Worm (Caenorhabditis elegans) whole organism, late embryonic: Measurements from ENCODE around the gene C29A12.6.

ENCODE experiments used
- K09A11.1 ChIP-seq: sonication (generic microtip); optimal IDR thresholded peaks from 2 replicates; lab custom pipeline; 2017; ENCODE audit warnings: antibody characterized with exemption, mild to moderate bottlenecking, missing genetic modification characterization, missing compliant biosample characterization; ENCODE audit not compliant: insufficient read depth
- T23F11.4 ChIP-seq: fragments of 200-800 bp; sonication (Bioruptor generic); optimal IDR thresholded peaks from 2 replicates; lab custom pipeline; 2018; ENCODE audit warnings: mild to moderate bottlenecking, missing genetic modification characterization, missing compliant biosample characterization
- Y22D7AL.16 ChIP-seq: sonication (generic microtip); optimal IDR thresholded peaks from 2 replicates; lab custom pipeline; 2016; ENCODE audit warnings: missing genetic modification characterization, missing compliant biosample characterization
- ahr-1 ChIP-seq: sonication (generic microtip); optimal IDR thresholded peaks from 2 replicates; lab custom pipeline; 2016; ENCODE audit warnings: missing genetic modification characterization, missing compliant biosample characterization
- ama-1 ChIP-seq: fragments of 150-350 bp; optimal IDR thresholded peaks from 2 replicates; lab custom pipeline; 2014
- ceh-18 ChIP-seq: sonication (generic microtip); optimal IDR thresholded peaks from 2 replicates; lab custom pipeline; 2016; ENCODE audit warnings: missing genetic modification characterization, missing compliant biosample characterization
- ceh-2 ChIP-seq: sonication (generic microtip); optimal IDR thresholded peaks from 2 replicates; lab custom pipeline; 2016; ENCODE audit warnings: missing genotype, missing genetic modification characterization, missing compliant biosample characterization
- ceh-24 ChIP-seq: sonication (generic microtip); optimal IDR thresholded peaks from 2 replicates; lab custom pipeline; 2016; ENCODE audit warnings: mild to moderate bottlenecking, missing genetic modification characterization, missing compliant biosample characterization
- ceh-30 ChIP-seq: fragments of 150-350 bp; optimal IDR thresholded peaks from 2 replicates; lab custom pipeline; 2014; ENCODE audit warnings: missing biosample characterization, missing genetic modification characterization
- ceh-31 ChIP-seq: sonication (generic microtip); optimal IDR thresholded peaks from 2 replicates; lab custom pipeline; 2016; ENCODE audit warnings: missing genetic modification characterization, missing compliant biosample characterization
- ceh-34 ChIP-seq: sonication (generic microtip); optimal IDR thresholded peaks from 2 replicates; lab custom pipeline; 2016; ENCODE audit warnings: mild to moderate bottlenecking, missing genetic modification characterization, missing compliant biosample characterization
- ceh-45 ChIP-seq: fragments of 200-800 bp; sonication (Bioruptor generic); IDR thresholded peaks from 2 replicates; pipeline ENCODE4 v1.3.6; 2022; ENCODE audit warnings: missing genetic modification reagents, missing genetic modification characterization, missing compliant biosample characterization
- ceh-9 ChIP-seq: sonication (generic microtip); optimal IDR thresholded peaks from 2 replicates; lab custom pipeline; 2016; ENCODE audit warnings: mild to moderate bottlenecking, missing genetic modification characterization, inconsistent platforms, missing compliant biosample characterization
- che-1 ChIP-seq: sonication (generic microtip); optimal IDR thresholded peaks from 2 replicates; lab custom pipeline; 2016; ENCODE audit warnings: mild to moderate bottlenecking, missing genetic modification characterization, missing compliant biosample characterization
- dmd-4 ChIP-seq: sonication (generic microtip); optimal IDR thresholded peaks from 2 replicates; lab custom pipeline; 2016; ENCODE audit warnings: borderline replicate concordance, missing genetic modification characterization, missing compliant biosample characterization
- dve-1 ChIP-seq: sonication (generic microtip); optimal IDR thresholded peaks from 2 replicates; lab custom pipeline; 2017; ENCODE audit warnings: antibody characterized with exemption, mild to moderate bottlenecking, missing genetic modification characterization, missing compliant biosample characterization
- elt-4 ChIP-seq: sonication (generic microtip); optimal IDR thresholded peaks from 2 replicates; lab custom pipeline; 2016; ENCODE audit warnings: missing genetic modification characterization, missing compliant biosample characterization
- ets-4 ChIP-seq: sonication (generic microtip); optimal IDR thresholded peaks from 2 replicates; lab custom pipeline; 2016; ENCODE audit warnings: missing genetic modification characterization, missing compliant biosample characterization
- fkh-10 ChIP-seq: fragments of 150-350 bp; optimal IDR thresholded peaks from 2 replicates; lab custom pipeline; 2014; ENCODE audit warnings: missing biosample characterization, missing genetic modification reagents, missing genetic modification characterization
- gmeb-2 ChIP-seq: sonication (generic microtip); optimal IDR thresholded peaks from 2 replicates; lab custom pipeline; 2016; ENCODE audit warnings: missing genetic modification characterization, inconsistent platforms, missing compliant biosample characterization
- hlh-6 ChIP-seq: sonication (generic microtip); optimal IDR thresholded peaks from 2 replicates; lab custom pipeline; 2016; ENCODE audit warnings: missing genotype, missing genetic modification characterization, missing compliant biosample characterization
- lim-6 ChIP-seq: sonication (generic microtip); optimal IDR thresholded peaks from 2 replicates; lab custom pipeline; 2016; ENCODE audit warnings: missing genetic modification characterization, missing compliant biosample characterization
- lin-11 ChIP-seq: fragments of 200-800 bp; sonication (Bioruptor generic); optimal IDR thresholded peaks from 2 replicates; lab custom pipeline; 2018; ENCODE audit warnings: mild to moderate bottlenecking, missing genetic modification characterization, missing compliant biosample characterization
- madf-2 ChIP-seq: sonication (generic microtip); optimal IDR thresholded peaks from 2 replicates; lab custom pipeline; 2017; ENCODE audit warnings: missing genetic modification characterization, missing compliant biosample characterization
- nhr-11 ChIP-seq: fragments of 150-350 bp; optimal IDR thresholded peaks from 2 replicates; lab custom pipeline; 2014; ENCODE audit warnings: missing biosample characterization, missing genetic modification characterization
- nhr-232 ChIP-seq: sonication (generic microtip); optimal IDR thresholded peaks from 2 replicates; lab custom pipeline; 2016; ENCODE audit warnings: missing genetic modification characterization, missing compliant biosample characterization
- npax-4 ChIP-seq: sonication (generic microtip); optimal IDR thresholded peaks from 2 replicates; lab custom pipeline; 2016; ENCODE audit warnings: missing genetic modification characterization, missing compliant biosample characterization
- pag-3 ChIP-seq: sonication (generic microtip); optimal IDR thresholded peaks from 2 replicates; lab custom pipeline; 2016; ENCODE audit warnings: missing compliant biosample characterization, missing genetic modification characterization, borderline replicate concordance
- pqm-1 ChIP-seq: sonication (generic microtip); optimal IDR thresholded peaks from 2 replicates; lab custom pipeline; 2016; ENCODE audit warnings: missing genetic modification characterization, missing compliant biosample characterization
- sdc-2 ChIP-seq: sonication (generic microtip); optimal IDR thresholded peaks from 2 replicates; lab custom pipeline; 2016; ENCODE audit warnings: missing genotype, missing genetic modification characterization, missing compliant biosample characterization
- sox-2 ChIP-seq: fragments of 200-800 bp; sonication (Bioruptor generic); IDR thresholded peaks from 2 replicates; pipeline ENCODE4 v1.3.6; 2022; ENCODE audit warnings: missing genetic modification reagents, missing genetic modification characterization, missing compliant biosample characterization
- tbx-2 ChIP-seq: sonication (generic microtip); optimal IDR thresholded peaks from 2 replicates; lab custom pipeline; 2016; ENCODE audit warnings: missing genetic modification characterization, missing compliant biosample characterization
- unc-42 ChIP-seq: sonication (generic microtip); optimal IDR thresholded peaks from 2 replicates; lab custom pipeline; 2016; ENCODE audit warnings: missing genotype, missing genetic modification characterization, missing compliant biosample characterization
- unc-55 ChIP-seq: sonication (generic microtip); optimal IDR thresholded peaks from 2 replicates; lab custom pipeline; 2017; ENCODE audit warnings: missing biosample characterization, missing genetic modification reagents, missing genetic modification characterization
- ztf-16 ChIP-seq: sonication (generic microtip); optimal IDR thresholded peaks from 2 replicates; lab custom pipeline; 2017; ENCODE audit warnings: missing genetic modification characterization, missing compliant biosample characterization

The C29A12.6 gene

ce11 chrV:10818498-10818897 is 28.5 kb upstream of the C29A12.6 start:
- TF ChIP-seq Y22D7AL.16 (tag; lab: Kevin White, UChicago): no peak
- peak; percentile 67 for TF ChIP-seq unc-42 (tag; lab: Kevin White, UChicago)

- TF ChIP-seq lim-6 (tag; lab: Kevin White, UChicago) (no peak), ceh-24 (tag; lab: Kevin White, UChicago) (no peak), hlh-6 (no peak), npax-4 (no peak), madf-2 (tag; lab: Kevin White, UChicago) (no peak), lin-11 (tag; lab: Kevin White, UChicago) (no peak), ztf-16 (tag; lab: Kevin White, UChicago) (no peak), che-1 (tag; lab: Kevin White, UChicago) (no peak), ceh-34 (tag; lab: Kevin White, UChicago) (no peak), pag-3 (tag; lab: Kevin White, UChicago) (no peak)
These were observed 22.3 kb upstream of the C29A12.6 start, which contains the start of gene nrx-1 for ce11 chrV:10824711-10825110. Gene nrx-1 (plus strand): TSS chrV:10825011.

- TF ChIP-seq unc-55 (GFP tag; lab: Kevin White, UChicago) (no peak), nhr-232 (no peak), ceh-18 (tag; lab: Kevin White, UChicago) (no peak)
These were observed 14.1 kb upstream of the C29A12.6 start for ce11 chrV:10832862-10833261.

- no peak for TF ChIP-seq pqm-1 (tag; lab: Kevin White, UChicago)
- peak; percentile 37 for TF ChIP-seq unc-42 (tag; lab: Kevin White, UChicago)
- TF ChIP-seq sdc-2 (tag; lab: Kevin White, UChicago): no peak
- TF ChIP-seq, all 69 proteins: peak for 1
These were observed 12.2 kb upstream of the C29A12.6 start for ce11 chrV:10834682-10835219.

ce11 chrV:10838204-10838603 is 8.8 kb upstream of the C29A12.6 start:
- no peak for TF ChIP-seq sox-2 (GFP tag; lab: Robert Waterston, UW)
- no peak for TF ChIP-seq fkh-10
- TF ChIP-seq dmd-4 (tag; lab: Kevin White, UChicago): no peak
- no peak for TF ChIP-seq unc-55 (GFP tag; lab: Kevin White, UChicago)
- TF ChIP-seq dve-1 (tag; lab: Kevin White, UChicago): no peak
- TF ChIP-seq ceh-45 (GFP tag; lab: Robert Waterston, UW): no peak
- TF ChIP-seq elt-4 (tag; lab: Kevin White, UChicago): no peak
- TF ChIP-seq nhr-11: no peak
- no peak for TF ChIP-seq ceh-31
- TF ChIP-seq ahr-1: no peak
- TF ChIP-seq ceh-24 (tag; lab: Kevin White, UChicago): no peak
- no peak for TF ChIP-seq ets-4 (tag; lab: Kevin White, UChicago)
- TF ChIP-seq nhr-232: no peak
- TF ChIP-seq Y22D7AL.16 (tag; lab: Kevin White, UChicago): no peak
- no peak for TF ChIP-seq pqm-1 (tag; lab: Kevin White, UChicago)
- no peak for TF ChIP-seq ceh-2 (tag; lab: Kevin White, UChicago)

- peak; percentile 51 for TF ChIP-seq unc-42 (tag; lab: Kevin White, UChicago)
- TF ChIP-seq ceh-30: no peak
- no peak for TF ChIP-seq gmeb-2 (tag; lab: Kevin White, UChicago)
These were observed 7.6 kb upstream of the C29A12.6 start for ce11 chrV:10839398-10839797.

- no peak for TF ChIP-seq ama-1 (lab: Kevin White, UChicago)
- no peak for TF ChIP-seq madf-2 (tag; lab: Kevin White, UChicago)
- no peak for TF ChIP-seq tbx-2 (tag; lab: Kevin White, UChicago)
- no peak for TF ChIP-seq K09A11.1
- no peak for TF ChIP-seq fkh-10
- no peak for TF ChIP-seq T23F11.4 (GFP tag; lab: Kevin White, UChicago)
- TF ChIP-seq ceh-9 (tag; lab: Kevin White, UChicago): no peak
These were observed 7.2 kb downstream of the C29A12.6 start for ce11 chrV:10854197-10854596.
